Worm (Caenorhabditis elegans): Measurements from ENCODE around the gene B0334.5.

The B0334.5 gene

DNA sequence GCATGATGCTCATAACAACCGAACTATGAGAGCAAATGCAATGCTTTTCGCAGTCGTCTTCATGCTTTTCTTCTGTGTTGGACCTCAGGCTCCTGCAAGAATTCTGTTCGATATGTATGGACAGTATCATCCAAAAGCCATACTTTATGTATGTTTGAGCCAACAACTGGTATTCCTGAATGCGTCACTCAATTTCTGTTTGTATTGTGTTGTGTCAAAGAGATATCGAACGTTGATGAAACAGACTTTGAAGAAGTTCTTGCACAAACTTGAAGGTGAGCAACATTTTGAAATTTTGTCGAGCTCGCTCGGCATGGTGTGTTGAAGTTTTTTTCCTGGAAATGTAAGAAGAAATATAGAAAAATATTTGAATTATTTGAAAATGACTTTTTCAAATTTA is 15.5 kb downstream of the B0334.5 start:
- no peak for TF ChIP-seq F13H6.1 (tag; optimal IDR thresholded peaks at IDR 0.05)
- no peak for TF ChIP-seq nhr-77 (tag; optimal IDR thresholded peaks at IDR 0.05)
- no peak for TF ChIP-seq lin-39 (tag; optimal IDR thresholded peaks at IDR 0.05)
- TF ChIP-seq sma-9 (GFP tag; optimal IDR thresholded peaks at IDR 0.05): no peak
- TF ChIP-seq sma-9 (tag; optimal IDR thresholded peaks at IDR 0.05): no peak
- no peak for TF ChIP-seq mbf-1 (tag; optimal IDR thresholded peaks at IDR 0.05)
- no peak for TF ChIP-seq nhr-10 (tag; optimal IDR thresholded peaks at IDR 0.05)
- no peak for TF ChIP-seq ceh-82 (tag; optimal IDR thresholded peaks at IDR 0.05)
- no peak for TF ChIP-seq fos-1 (tag; optimal IDR thresholded peaks at IDR 0.05)
- no peak for TF ChIP-seq ztf-1 (GFP tag; conservative IDR thresholded peaks at IDR 0.05)
- no peak for TF ChIP-seq ZK546.5 (tag; optimal IDR thresholded peaks at IDR 0.05)
- TF ChIP-seq ztf-11 (tag; optimal IDR thresholded peaks at IDR 0.05): no peak
- TF ChIP-seq lsy-2 (tag; optimal IDR thresholded peaks at IDR 0.05): no peak
- TF ChIP-seq nhr-6 (tag; optimal IDR thresholded peaks at IDR 0.05): no peak
- no peak for TF ChIP-seq unc-62 (GFP tag; optimal IDR thresholded peaks at IDR 0.05)
- no peak for TF ChIP-seq nhr-25 (tag; optimal IDR thresholded peaks at IDR 0.05)
- no peak for TF ChIP-seq gmeb-1 (tag; optimal IDR thresholded peaks at IDR 0.05)
- no peak for TF ChIP-seq unc-39 (tag; optimal IDR thresholded peaks at IDR 0.05)
- no peak for TF ChIP-seq mab-5 (tag; optimal IDR thresholded peaks at IDR 0.05)
- no peak for TF ChIP-seq ztf-4 (tag; optimal IDR thresholded peaks at IDR 0.05)

DNA sequence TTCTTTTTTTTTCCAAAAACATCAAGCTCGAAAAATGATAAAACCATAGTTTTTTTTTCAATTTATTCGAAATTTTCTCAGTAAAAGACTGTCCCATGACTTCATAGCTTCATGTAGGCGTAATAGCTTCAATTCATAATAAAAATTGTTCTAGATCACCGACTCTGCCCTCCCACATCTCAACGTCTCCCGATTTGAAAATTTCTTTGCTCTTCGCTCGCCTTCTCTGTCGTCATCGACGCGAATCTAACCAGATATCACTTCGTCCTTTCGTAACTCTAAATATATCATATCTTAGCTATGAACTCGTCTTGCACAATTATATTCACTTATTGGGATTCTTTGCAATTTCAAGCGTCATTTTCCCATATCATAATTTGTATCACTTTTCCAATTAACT is 17.3 kb downstream of the B0334.5 start, which contains the start of gene srh-44:
srh-44 (plus strand) TSS at position 301 of the 400 bp plus-strand sequence.
- TF ChIP-seq ama-1 (optimal IDR thresholded peaks at IDR 0.05): no peak
- no peak for TF ChIP-seq fos-1 (tag; optimal IDR thresholded peaks at IDR 0.05)
- no peak for TF ChIP-seq ztf-1 (GFP tag; conservative IDR thresholded peaks at IDR 0.05)
- TF ChIP-seq gmeb-1 (tag; optimal IDR thresholded peaks at IDR 0.05): no peak
- TF ChIP-seq nhr-77 (tag; optimal IDR thresholded peaks at IDR 0.05): no peak
- TF ChIP-seq dmd-4 (tag; optimal IDR thresholded peaks at IDR 0.05): no peak
- no peak for TF ChIP-seq mab-5 (tag; optimal IDR thresholded peaks at IDR 0.05)
- TF ChIP-seq lin-13 (GFP tag; optimal IDR thresholded peaks at IDR 0.05): no peak
- TF ChIP-seq skn-1 (tag; optimal IDR thresholded peaks at IDR 0.05): no peak
- TF ChIP-seq mdl-1 (tag; optimal IDR thresholded peaks at IDR 0.05): no peak
- no peak for TF ChIP-seq nhr-12 (tag; optimal IDR thresholded peaks at IDR 0.05)
- TF ChIP-seq mbf-1 (tag; optimal IDR thresholded peaks at IDR 0.05): no peak
- no peak for TF ChIP-seq ztf-4 (tag; optimal IDR thresholded peaks at IDR 0.05)
- no peak for TF ChIP-seq Y55F3AM.14 (GFP tag; optimal IDR thresholded peaks at IDR 0.05)
- no peak for TF ChIP-seq unc-39 (tag; optimal IDR thresholded peaks at IDR 0.05)
- TF ChIP-seq lsy-2 (tag; optimal IDR thresholded peaks at IDR 0.05): no peak
- TF ChIP-seq peb-1 (tag; optimal IDR thresholded peaks at IDR 0.05): no peak
- no peak for TF ChIP-seq elt-3 (tag; optimal IDR thresholded peaks at IDR 0.05)
- TF ChIP-seq C34F6.9 (tag; optimal IDR thresholded peaks at IDR 0.05): no peak
- no peak for TF ChIP-seq unc-62 (GFP tag; optimal IDR thresholded peaks at IDR 0.05)

DNA sequence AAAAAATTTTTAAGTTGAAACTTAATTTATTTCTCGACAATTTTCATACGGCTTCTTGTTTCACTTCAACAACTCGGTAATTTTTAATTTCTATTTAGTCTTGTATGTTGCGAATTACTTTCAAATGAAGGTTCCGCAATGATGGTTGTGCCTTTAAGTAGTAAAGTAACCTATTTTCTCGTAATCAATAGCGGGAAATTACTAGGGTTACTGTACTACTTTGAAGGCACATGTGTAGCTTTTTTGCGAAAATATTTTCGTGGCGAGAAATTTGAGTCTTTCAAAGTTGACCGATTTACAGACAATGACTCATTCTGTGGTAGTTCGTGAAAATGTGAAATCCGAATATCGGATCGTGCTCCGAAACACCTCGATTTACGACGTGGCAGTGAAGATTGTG is 20.7 kb downstream of the B0334.5 start, which contains the start of gene B0334.10:
B0334.10 (plus strand) TSS at position 301 of the 400 bp plus-strand sequence.
- TF ChIP-seq nhr-237 (tag; optimal IDR thresholded peaks at IDR 0.05) (no peak), aly-2 (tag; optimal IDR thresholded peaks at IDR 0.05) (no peak), alr-1 (tag; optimal IDR thresholded peaks at IDR 0.05) (no peak), sma-9 (GFP tag; optimal IDR thresholded peaks at IDR 0.05) (no peak), sma-9 (tag; optimal IDR thresholded peaks at IDR 0.05) (no peak), elt-3 (tag; optimal IDR thresholded peaks at IDR 0.05) (no peak), ztf-4 (tag; optimal IDR thresholded peaks at IDR 0.05) (no peak), nhr-77 (tag; optimal IDR thresholded peaks at IDR 0.05) (no peak), dmd-4 (tag; optimal IDR thresholded peaks at IDR 0.05) (no peak), sem-4 (tag; optimal IDR thresholded peaks at IDR 0.05) (no peak), mdl-1 (tag; optimal IDR thresholded peaks at IDR 0.05) (no peak), lin-13 (GFP tag; optimal IDR thresholded peaks at IDR 0.05) (no peak), R02D3.7 (tag; optimal IDR thresholded peaks at IDR 0.05) (no peak), snpc-4 (tag; optimal IDR thresholded peaks at IDR 0.05) (no peak), unc-39 (tag; optimal IDR thresholded peaks at IDR 0.05) (no peak), mbf-1 (tag; optimal IDR thresholded peaks at IDR 0.05) (no peak), unc-55 (GFP tag; optimal IDR thresholded peaks at IDR 0.05) (no peak), ztf-1 (GFP tag; conservative IDR thresholded peaks at IDR 0.05) (no peak), ZK546.5 (tag; optimal IDR thresholded peaks at IDR 0.05) (no peak), nhr-10 (tag; optimal IDR thresholded peaks at IDR 0.05) (no peak)

DNA sequence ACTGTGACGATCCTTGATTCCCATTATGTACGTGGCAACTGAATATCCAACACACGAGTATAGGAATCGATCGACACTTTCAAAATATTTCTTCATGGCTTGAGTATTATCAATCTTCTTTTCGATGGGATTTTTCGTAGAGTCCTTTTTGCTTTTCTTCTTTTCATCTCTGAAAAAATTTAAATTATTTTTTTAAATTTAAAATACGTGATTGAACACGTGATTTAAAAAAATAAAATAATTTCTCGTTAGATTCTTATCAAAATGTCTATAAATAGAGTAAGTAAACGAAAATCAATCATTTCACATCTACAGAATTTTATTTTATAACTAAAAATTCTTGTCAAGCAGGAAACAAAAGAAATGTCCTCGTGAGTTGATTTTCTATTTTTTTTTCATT is 23.8 kb downstream of the B0334.5 start, which contains the start of gene Y62F5A.10:
Y62F5A.10 (plus strand) TSS at position 301 of the 400 bp plus-strand sequence.
- no peak for TF ChIP-seq snpc-4 (tag; optimal IDR thresholded peaks at IDR 0.05)
- no peak for TF ChIP-seq ZK546.5 (tag; optimal IDR thresholded peaks at IDR 0.05)
- TF ChIP-seq nhr-237 (tag; optimal IDR thresholded peaks at IDR 0.05): no peak

Data from whole organism, L2 larva.